Fruit fly (Drosophila melanogaster): ENCODE data around the gene Pp4-19C.
A peak's percentile ranks its signal among the peaks of the same experiment; 100 is the strongest.

Gene Pp4-19C

DNA sequence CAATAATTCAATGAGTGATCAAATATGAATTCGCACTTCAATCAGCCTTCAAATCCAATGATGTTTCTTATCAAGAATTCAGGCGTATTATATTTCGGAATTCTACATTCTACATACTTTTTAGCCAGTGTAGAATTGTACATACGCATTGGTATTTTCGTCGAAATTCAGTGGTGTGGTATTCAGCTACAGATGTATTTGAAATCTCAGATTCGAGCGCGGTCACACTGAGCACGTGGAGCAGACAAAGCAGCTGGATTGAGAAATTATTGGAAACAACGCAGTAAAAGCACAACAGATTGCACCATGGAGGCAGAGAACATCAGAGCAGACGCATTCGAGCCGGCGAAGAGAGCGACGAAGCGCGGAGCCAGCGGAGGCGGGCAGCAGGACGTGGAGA, 32.6 kb downstream of the Pp4-19C start:
- TF ChIP-seq dl (GFP tag; optimal IDR thresholded peaks at IDR 0.05; ENCODE audit: insufficient read depth in 1 of 2, partially characterized antibody in 2 of 2) (no peak), Abd-B (GFP tag; optimal IDR thresholded peaks at IDR 0.05) (no peak), Dif (GFP tag; optimal IDR thresholded peaks at IDR 0.05; ENCODE audit: partially characterized antibody) (no peak), ey (GFP tag; optimal IDR thresholded peaks at IDR 0.05) (no peak), brk (GFP tag; optimal IDR thresholded peaks at IDR 0.05) (no peak), tai (GFP tag; optimal IDR thresholded peaks at IDR 0.05) (no peak), Myc (optimal IDR thresholded peaks at IDR 0.05) (peak; percentile 37), psq (GFP tag; optimal IDR thresholded peaks at IDR 0.05) (no peak)

DNA sequence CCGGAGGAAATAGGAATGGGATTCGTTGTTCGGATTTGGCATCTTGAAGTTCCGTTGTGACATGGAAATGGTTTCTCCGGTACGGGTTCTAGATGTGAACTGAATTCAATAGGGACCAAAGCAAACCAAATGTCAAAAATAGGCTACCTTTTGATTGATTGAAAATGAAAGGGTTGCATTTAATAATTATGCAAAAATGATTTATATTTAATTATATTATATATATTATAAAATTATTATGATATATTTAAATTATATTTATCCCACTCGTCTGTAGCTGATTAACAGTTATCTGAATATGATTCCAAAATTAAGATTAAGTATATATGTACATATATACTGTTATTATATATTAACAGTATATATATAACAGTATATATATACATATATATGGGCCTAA, 33.1 kb downstream of the Pp4-19C start, which contains the start of gene jb:
Gene jb, minus strand, starts transcription at position 101 of the 400 bp plus-strand sequence.
- TF ChIP-seq HLH106 (tag; optimal IDR thresholded peaks at IDR 0.05) = no peak
- no peak for TF ChIP-seq Myc (optimal IDR thresholded peaks at IDR 0.05)
- no peak for TF ChIP-seq h (GFP tag; optimal IDR thresholded peaks at IDR 0.05)
- TF ChIP-seq dl (GFP tag; optimal IDR thresholded peaks at IDR 0.05; ENCODE audit: insufficient read depth in 1 of 2, partially characterized antibody in 2 of 2) = no peak
- TF ChIP-seq CG9705 (GFP tag; optimal IDR thresholded peaks at IDR 0.05) = no peak
- TF ChIP-seq Hr78 (GFP tag; optimal IDR thresholded peaks at IDR 0.05) = no peak
- TF ChIP-seq woc (GFP tag; optimal IDR thresholded peaks at IDR 0.05) = no peak
- TF ChIP-seq GATAd (GFP tag; optimal IDR thresholded peaks at IDR 0.05) = no peak

DNA sequence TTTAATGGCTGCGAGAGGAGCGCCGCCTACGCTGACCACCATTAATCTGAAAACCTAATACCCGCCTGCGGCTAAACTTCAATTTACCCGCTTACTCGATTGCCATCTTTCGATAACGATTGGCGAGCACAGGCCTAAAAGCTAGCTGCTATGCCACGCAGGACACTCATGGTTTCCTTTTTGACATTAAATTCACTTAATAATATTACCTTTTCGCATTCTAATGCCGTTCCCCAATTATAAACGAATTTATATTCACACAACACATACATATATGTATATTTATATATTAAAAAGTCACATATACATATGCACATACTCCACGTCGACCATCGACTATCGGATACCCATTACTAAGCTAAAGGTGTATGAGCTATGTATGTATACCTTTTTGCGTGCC, 34.2 kb downstream of the Pp4-19C start:
- TF ChIP-seq Sp1 (GFP tag; optimal IDR thresholded peaks at IDR 0.05) (no peak), tai (GFP tag; optimal IDR thresholded peaks at IDR 0.05) (no peak), Dfd (GFP tag; optimal IDR thresholded peaks at IDR 0.05) (no peak), brk (GFP tag; optimal IDR thresholded peaks at IDR 0.05) (no peak), dsf (GFP tag; optimal IDR thresholded peaks at IDR 0.05; ENCODE audit: borderline replicate concordance) (no peak), Dif (GFP tag; optimal IDR thresholded peaks at IDR 0.05; ENCODE audit: partially characterized antibody) (no peak), dmrt93B (GFP tag; optimal IDR thresholded peaks at IDR 0.05) (no peak), dl (GFP tag; optimal IDR thresholded peaks at IDR 0.05; ENCODE audit: insufficient read depth in 1 of 2, partially characterized antibody in 2 of 2) (no peak), fru (GFP tag; optimal IDR thresholded peaks at IDR 0.05) (no peak), Jra (GFP tag; optimal IDR thresholded peaks at IDR 0.05) (no peak), Hr83 (GFP tag; optimal IDR thresholded peaks at IDR 0.05; ENCODE audit: poor library complexity, severe bottlenecking) (no peak), N (GFP tag; optimal IDR thresholded peaks at IDR 0.05) (no peak)

DNA sequence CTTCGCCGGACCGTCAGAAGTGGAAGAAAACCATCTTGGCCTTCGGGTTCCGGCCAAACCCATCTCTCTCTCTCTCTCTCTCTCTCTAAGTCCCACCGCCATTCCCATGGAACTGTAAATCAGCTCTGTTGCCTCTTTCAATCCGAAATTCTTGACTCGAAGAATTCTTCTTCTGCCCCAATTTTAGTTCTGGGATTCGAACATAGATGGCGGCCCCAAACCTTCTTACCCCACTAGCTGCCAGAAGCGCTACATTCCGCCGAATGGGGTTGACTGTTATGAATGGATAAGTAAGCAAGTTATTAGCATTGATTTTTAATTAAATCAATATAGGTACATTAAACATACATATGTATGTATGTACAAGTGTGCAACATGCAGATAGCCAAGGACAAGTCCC, 37.9 kb downstream of the Pp4-19C start:
- TF ChIP-seq Mio (GFP tag; optimal IDR thresholded peaks at IDR 0.05) (no peak), CG9705 (GFP tag; optimal IDR thresholded peaks at IDR 0.05) (no peak), Sp1 (GFP tag; optimal IDR thresholded peaks at IDR 0.05) (no peak), Hnf4 (GFP tag; optimal IDR thresholded peaks at IDR 0.05) (no peak), HLH106 (tag; optimal IDR thresholded peaks at IDR 0.05) (no peak), Dfd (GFP tag; optimal IDR thresholded peaks at IDR 0.05) (no peak), sv (GFP tag; optimal IDR thresholded peaks at IDR 0.05) (no peak), Hr83 (GFP tag; optimal IDR thresholded peaks at IDR 0.05; ENCODE audit: poor library complexity, severe bottlenecking) (no peak), h (GFP tag; optimal IDR thresholded peaks at IDR 0.05) (no peak), br (GFP tag; optimal IDR thresholded peaks at IDR 0.05) (no peak), jim (GFP tag; optimal IDR thresholded peaks at IDR 0.05) (no peak), GATAd (GFP tag; optimal IDR thresholded peaks at IDR 0.05) (no peak), foxo (GFP tag; optimal IDR thresholded peaks at IDR 0.05) (no peak), ey (GFP tag; optimal IDR thresholded peaks at IDR 0.05) (no peak)

DNA sequence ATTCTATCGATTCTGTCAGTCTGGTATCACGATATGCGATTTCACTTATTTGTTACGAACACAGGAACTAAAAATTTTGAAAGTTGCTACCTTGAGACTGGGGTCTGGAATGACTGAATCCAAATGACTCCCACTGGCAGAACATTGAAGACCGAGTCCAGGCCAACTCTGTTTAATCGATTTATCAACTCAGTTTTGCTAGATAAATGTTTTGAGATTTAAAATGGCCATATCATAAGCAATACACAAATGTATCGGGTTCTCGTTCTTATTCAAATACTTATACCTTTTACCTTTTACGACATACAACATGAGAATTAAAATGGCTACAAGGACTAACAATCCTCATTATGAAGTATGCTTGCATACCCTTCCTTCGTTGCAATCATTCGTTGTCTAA, 47.4 kb downstream of the Pp4-19C start, which contains the start of gene CG12679:
Gene CG12679, minus strand, starts transcription at position 101 of the 400 bp plus-strand sequence.
- TF ChIP-seq CG9705 (GFP tag; optimal IDR thresholded peaks at IDR 0.05) (no peak), foxo (GFP tag; optimal IDR thresholded peaks at IDR 0.05) (no peak), tai (GFP tag; optimal IDR thresholded peaks at IDR 0.05) (no peak), GATAd (GFP tag; optimal IDR thresholded peaks at IDR 0.05) (no peak), dsf (GFP tag; optimal IDR thresholded peaks at IDR 0.05; ENCODE audit: borderline replicate concordance) (no peak), Mio (GFP tag; optimal IDR thresholded peaks at IDR 0.05) (no peak), dl (GFP tag; optimal IDR thresholded peaks at IDR 0.05; ENCODE audit: insufficient read depth in 1 of 2, partially characterized antibody in 2 of 2) (no peak), dmrt93B (GFP tag; optimal IDR thresholded peaks at IDR 0.05) (no peak), Hr83 (GFP tag; optimal IDR thresholded peaks at IDR 0.05; ENCODE audit: poor library complexity, severe bottlenecking) (no peak), fru (GFP tag; optimal IDR thresholded peaks at IDR 0.05) (no peak), Dfd (GFP tag; optimal IDR thresholded peaks at IDR 0.05) (no peak)
